Worm (Caenorhabditis elegans): ENCODE measurements around the gene srh-112.

DNA sequence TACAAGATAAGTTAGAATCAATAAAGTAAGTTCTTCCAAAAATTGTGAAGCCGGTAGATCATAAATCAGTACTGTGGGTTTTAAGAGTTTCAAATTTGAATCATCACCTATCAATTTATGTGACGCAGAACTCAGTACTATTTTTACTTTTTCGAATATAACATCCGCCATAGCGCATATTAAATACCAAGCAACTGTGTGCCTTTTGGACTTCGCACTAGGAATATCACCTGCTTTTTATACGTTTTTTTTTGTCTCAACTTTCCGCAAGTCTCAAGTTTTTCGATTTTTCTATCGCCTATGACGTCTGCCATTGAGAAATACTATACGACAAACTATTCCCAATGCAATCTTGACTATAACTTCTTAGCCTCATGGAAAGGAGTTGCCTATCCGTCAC is 13.3 kb downstream of the srh-112 start, which contains the start of gene srh-113:
- no peak for TF ChIP-seq F13C5.2 (tag; optimal IDR thresholded peaks at IDR 0.05)
- no peak for TF ChIP-seq B0310.2 (tag; optimal IDR thresholded peaks at IDR 0.05)
